Worm (Caenorhabditis elegans) whole organism, L4 larva: ENCODE data around the gene srx-31.

ENCODE experiments used
- ama-1 ChIP-seq: fragments of 150-350 bp; optimal IDR thresholded peaks from 2 replicates; lab custom pipeline; 2014; ENCODE audit warnings: inconsistent platforms, mixed read lengths
- daf-12 ChIP-seq: fragments of 150-350 bp; optimal IDR thresholded peaks from 2 replicates; lab custom pipeline; 2014; ENCODE audit warnings: missing biosample characterization, missing genetic modification reagents, missing genetic modification characterization
- fkh-10 ChIP-seq: fragments of 150-350 bp; optimal IDR thresholded peaks from 2 replicates; lab custom pipeline; 2014; ENCODE audit warnings: missing biosample characterization, missing genetic modification reagents, missing genetic modification characterization
- lin-39 ChIP-seq: fragments of 150-350 bp; optimal IDR thresholded peaks from 2 replicates; lab custom pipeline; 2014; ENCODE audit warnings: missing biosample characterization, missing genetic modification reagents, missing genetic modification characterization
- unc-62 ChIP-seq, 3 experiments: fragments of 150-350 bp in 1 of 3; sonication (generic microtip); optimal IDR thresholded peaks in 2 of 3; peaks in 1 of 3; 1 replicate in 1 of 3; 2 replicates in 2 of 3; lab custom pipeline; 2014 to 2017; ENCODE audit warnings: missing biosample characterization in 3 of 3, missing genetic modification characterization in 3 of 3, missing genetic modification reagents in 3 of 3, missing genotype in 1 of 3

DNA sequence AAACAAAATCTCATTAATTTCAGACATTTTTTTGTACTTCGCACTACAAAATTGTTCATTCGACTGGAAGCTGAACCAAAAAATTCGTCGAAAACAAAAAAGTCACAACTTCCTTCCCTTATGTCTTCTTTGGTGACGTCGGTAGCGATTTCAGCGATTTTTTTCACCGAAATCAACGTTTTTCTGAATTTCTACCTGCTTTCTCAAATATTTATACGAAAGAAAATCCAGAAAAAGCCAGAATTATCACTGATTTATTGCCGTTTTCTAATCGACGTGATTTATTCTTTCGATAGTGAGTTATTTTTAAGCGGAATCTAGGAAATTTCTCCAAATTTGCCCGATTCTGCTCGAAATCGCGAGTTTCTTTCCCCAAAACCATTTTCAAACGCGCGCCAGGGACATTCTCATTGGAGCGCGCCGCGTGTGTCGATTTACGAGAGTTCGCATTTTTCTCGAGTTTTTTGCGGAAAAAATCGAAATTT, 47.9 kb downstream of the srx-31 start, which contains the start of gene srbc-58:
- no peak for TF ChIP-seq unc-62 (GFP tag; optimal IDR thresholded peaks at IDR 0.05 in 1 of 2; lab: Kevin White, UChicago)
- no peak for TF ChIP-seq unc-62 (tag; optimal IDR thresholded peaks at IDR 0.05; lab: Kevin White, UChicago)
- peak; percentile 69 for TF ChIP-seq ama-1 (lab: Kevin White, UChicago)
- no peak for TF ChIP-seq daf-12 (tag; lab: Kevin White, UChicago)
- TF ChIP-seq fkh-10, result no peak
- TF ChIP-seq lin-39 (tag; lab: Kevin White, UChicago), result no peak
